Worm (Caenorhabditis elegans) whole organism, mixed stage, embryonic: ENCODE measurements around the gene wrt-10.

ENCODE experiments used
- ces-1 ChIP-seq: fragments of 150-350 bp; optimal IDR thresholded peaks from 2 replicates; lab custom pipeline; 2014; ENCODE audit warnings: missing biosample characterization, missing genetic modification reagents, missing genetic modification characterization
- elt-1 ChIP-seq: sonication (generic microtip); optimal IDR thresholded peaks from 2 replicates; lab custom pipeline; 2017; ENCODE audit warnings: missing genetic modification characterization, mild to moderate bottlenecking, missing compliant biosample characterization, antibody characterized with exemption, moderate library complexity, borderline replicate concordance; ENCODE audit not compliant: insufficient read depth
- elt-3 ChIP-seq: fragments of 150-350 bp; optimal IDR thresholded peaks from 2 replicates; lab custom pipeline; 2014; ENCODE audit warnings: missing biosample characterization, missing genetic modification characterization
- lin-13 ChIP-seq: fragments of 150-350 bp; optimal IDR thresholded peaks from 2 replicates; lab custom pipeline; 2014; ENCODE audit warnings: missing biosample characterization, missing genetic modification characterization
- lsy-2 ChIP-seq: fragments of 150-350 bp; optimal IDR thresholded peaks from 2 replicates; lab custom pipeline; 2014; ENCODE audit warnings: missing biosample characterization, missing genetic modification characterization
- mab-5 ChIP-seq: fragments of 150-350 bp; optimal IDR thresholded peaks from 2 replicates; lab custom pipeline; 2014; ENCODE audit warnings: missing biosample characterization, missing genetic modification characterization
- nhr-237 ChIP-seq: fragments of 150-350 bp; optimal IDR thresholded peaks from 2 replicates; lab custom pipeline; 2014; ENCODE audit warnings: missing biosample characterization, missing genetic modification characterization
- nhr-28 ChIP-seq: fragments of 150-350 bp; optimal IDR thresholded peaks from 2 replicates; lab custom pipeline; 2014; ENCODE audit warnings: missing biosample characterization, missing genetic modification characterization
- pha-4 ChIP-seq: fragments of 150-350 bp; optimal IDR thresholded peaks from 2 replicates; lab custom pipeline; 2018; ENCODE audit warnings: missing biosample characterization, missing genetic modification reagents, missing genetic modification characterization
- snpc-4 ChIP-seq: fragments of 150-350 bp; optimal IDR thresholded peaks from 2 replicates; lab custom pipeline; 2014; ENCODE audit warnings: missing biosample characterization, missing genetic modification characterization
- unc-39 ChIP-seq: fragments of 150-350 bp; optimal IDR thresholded peaks from 2 replicates; lab custom pipeline; 2014; ENCODE audit warnings: missing biosample characterization, missing genetic modification characterization
- unc-62 ChIP-seq: fragments of 150-350 bp; optimal IDR thresholded peaks from 2 replicates; lab custom pipeline; 2014; ENCODE audit warnings: missing biosample characterization, missing genetic modification reagents, missing genetic modification characterization
- ztf-11 ChIP-seq: fragments of 150-350 bp; optimal IDR thresholded peaks from 2 replicates; lab custom pipeline; 2014; ENCODE audit warnings: missing biosample characterization, missing genetic modification characterization

DNA sequence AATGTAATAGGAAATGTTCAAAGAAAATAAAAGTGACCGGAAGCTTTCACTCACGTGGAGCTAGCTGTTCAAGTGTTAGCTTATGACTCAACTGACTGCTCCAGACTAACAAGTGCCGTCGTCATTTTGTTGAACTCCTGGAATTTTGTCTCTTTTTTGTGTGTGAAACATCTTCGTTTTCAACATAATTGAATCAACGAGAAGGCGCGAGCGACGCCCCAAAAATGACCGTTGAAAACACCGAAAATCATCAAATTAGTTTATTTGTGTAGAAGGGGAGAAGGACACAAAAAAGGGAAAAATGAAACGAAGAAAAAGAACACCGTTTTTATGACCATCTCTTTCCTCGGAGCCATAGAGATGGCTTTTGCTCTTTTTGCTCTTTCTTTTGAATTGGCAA lies 21.1 kb upstream of the wrt-10 start, which contains the start of gene ZK1290.14:
- TF ChIP-seq pha-4 (no peak), lin-13 (tag; lab: Kevin White, UChicago) (no peak), elt-1 (tag; lab: Kevin White, UChicago) (no peak), unc-62 (GFP tag; lab: Kevin White, UChicago) (no peak), ces-1 (GFP tag; lab: Kevin White, UChicago) (no peak), unc-39 (tag; lab: Kevin White, UChicago) (no peak), nhr-28 (tag; lab: Kevin White, UChicago) (no peak), elt-3 (tag; lab: Kevin White, UChicago) (no peak), snpc-4 (tag; lab: Kevin White, UChicago) (no peak), nhr-237 (no peak), mab-5 (tag; lab: Kevin White, UChicago) (no peak), lsy-2 (tag; lab: Kevin White, UChicago) (no peak), ztf-11 (no peak)
